Fruit fly (Drosophila melanogaster): ENCODE measurements around the gene Nopp140.
A peak's percentile ranks its signal among the peaks of the same experiment; 100 is the strongest.

Nopp140 gene

dm6 chr3L:21839720-21840641 lies 7.4 kb downstream of the Nopp140 start:
- TF ChIP-seq CG17801 (GFP tag; optimal IDR thresholded peaks at IDR 0.05; ENCODE audit: partially characterized antibody) = peak; percentile 90

- TF ChIP-seq CG17801 (GFP tag; optimal IDR thresholded peaks at IDR 0.05; ENCODE audit: partially characterized antibody) = no peak
Measured at dm6 chr3L:21840642-21840987, 8.0 kb downstream of the Nopp140 start.

dm6 chr3L:21841079-21841478 lies 8.5 kb downstream of the Nopp140 start, which contains the start of gene P5CDh1:
Gene P5CDh1, minus strand, starts transcription at chr3L:21841356.
- peak; percentile 44 for TF ChIP-seq CG17801 (GFP tag; optimal IDR thresholded peaks at IDR 0.05; ENCODE audit: partially characterized antibody)

- TF ChIP-seq CG17801 (GFP tag; optimal IDR thresholded peaks at IDR 0.05; ENCODE audit: partially characterized antibody) = no peak
Measured at dm6 chr3L:21842286-21842685, 9.7 kb downstream of the Nopp140 start, which contains the start of gene CG14563. Gene CG14563, minus strand, starts transcription at chr3L:21842386.

- TF ChIP-seq CG17801 (GFP tag; optimal IDR thresholded peaks at IDR 0.05; ENCODE audit: partially characterized antibody) = no peak
Measured at dm6 chr3L:21843307-21843706, 10.7 kb downstream of the Nopp140 start.

dm6 chr3L:21844488-21844887 lies 11.9 kb downstream of the Nopp140 start, which contains the start of gene mub:
Gene mub, plus strand, starts transcription at chr3L:21844788.
- no peak for TF ChIP-seq CG17801 (GFP tag; optimal IDR thresholded peaks at IDR 0.05; ENCODE audit: partially characterized antibody)

- TF ChIP-seq CG17801 (GFP tag; optimal IDR thresholded peaks at IDR 0.05; ENCODE audit: partially characterized antibody) = no peak
Measured at dm6 chr3L:21846591-21846990, 14.0 kb downstream of the Nopp140 start.

dm6 chr3L:21848320-21848719 lies 15.7 kb downstream of the Nopp140 start:
- no peak for TF ChIP-seq CG17801 (GFP tag; optimal IDR thresholded peaks at IDR 0.05; ENCODE audit: partially characterized antibody)

- TF ChIP-seq CG17801 (GFP tag; optimal IDR thresholded peaks at IDR 0.05; ENCODE audit: partially characterized antibody) = no peak
Measured at dm6 chr3L:21859299-21860052, 26.9 kb downstream of the Nopp140 start.

- TF ChIP-seq CG17801 (GFP tag; optimal IDR thresholded peaks at IDR 0.05; ENCODE audit: partially characterized antibody) = no peak
Measured at dm6 chr3L:21871804-21872203, 39.2 kb downstream of the Nopp140 start.

- no peak for TF ChIP-seq CG17801 (GFP tag; optimal IDR thresholded peaks at IDR 0.05; ENCODE audit: partially characterized antibody)
Measured at dm6 chr3L:21878285-21878684, 45.7 kb downstream of the Nopp140 start.

dm6 chr3L:21879344-21879743 lies 46.8 kb downstream of the Nopp140 start:
- TF ChIP-seq CG17801 (GFP tag; optimal IDR thresholded peaks at IDR 0.05; ENCODE audit: partially characterized antibody) = peak; percentile 62

dm6 chr3L:21880398-21880810 lies 47.8 kb downstream of the Nopp140 start:
- peak; percentile 92 for TF ChIP-seq CG17801 (GFP tag; optimal IDR thresholded peaks at IDR 0.05; ENCODE audit: partially characterized antibody)

- no peak for TF ChIP-seq CG17801 (GFP tag; optimal IDR thresholded peaks at IDR 0.05; ENCODE audit: partially characterized antibody)
Measured at dm6 chr3L:21882075-21882474, 49.5 kb downstream of the Nopp140 start.

- TF ChIP-seq CG17801 (GFP tag; optimal IDR thresholded peaks at IDR 0.05; ENCODE audit: partially characterized antibody) = peak; percentile 2
Measured at dm6 chr3L:21883011-21883618, 50.5 kb downstream of the Nopp140 start.
